Worm (Caenorhabditis elegans) whole organism, L4 larva: ENCODE measurements around the gene C08F1.6.

Experiments used
- T20F7.1 ChIP-seq: fragments of 200-800 bp; sonication (Bioruptor generic); optimal IDR thresholded peaks from 2 replicates; lab custom pipeline; 2018; ENCODE audit warnings: mild to moderate bottlenecking, missing genetic modification characterization, missing compliant biosample characterization
- cey-2 ChIP-seq: sonication (generic microtip); optimal IDR thresholded peaks from 3 replicates; lab custom pipeline; 2017; ENCODE audit warnings: missing genetic modification characterization, mild to moderate bottlenecking, missing compliant biosample characterization, antibody characterized with exemption, borderline replicate concordance; ENCODE audit not compliant: insufficient read depth
- nhr-111 ChIP-seq: fragments of 200-800 bp; sonication (Bioruptor generic); optimal IDR thresholded peaks from 2 replicates; lab custom pipeline; 2018; ENCODE audit warnings: mild to moderate bottlenecking, missing genetic modification characterization, missing compliant biosample characterization
- rbr-2 ChIP-seq: sonication (generic microtip); optimal IDR thresholded peaks from 2 replicates; lab custom pipeline; 2016; ENCODE audit warnings: missing genotype, missing genetic modification characterization, missing compliant biosample characterization

- no peak for TF ChIP-seq rbr-2 (tag; lab: Kevin White, UChicago)
- no peak for TF ChIP-seq T20F7.1
- TF ChIP-seq nhr-111 (GFP tag; lab: Kevin White, UChicago), result no peak
- TF ChIP-seq cey-2 (tag; lab: Kevin White, UChicago), result no peak
Observed at ce11 chrII:1756582-1756981, 31.4 kb downstream of the C08F1.6 start, which contains the start of gene fbxb-53.
